Worm (Caenorhabditis elegans): ENCODE results near the gene Y67D8C.7.

Y67D8C.7 gene

ce11 chrIV:3089611-3090010 lies 22.9 kb upstream of the Y67D8C.7 start:
- TF ChIP-seq ahr-1 (tag; optimal IDR thresholded peaks at IDR 0.05) (no peak), sox-4 (tag; optimal IDR thresholded peaks at IDR 0.05) (no peak), ceh-24 (tag; optimal IDR thresholded peaks at IDR 0.05) (no peak), ceh-14 (tag; optimal IDR thresholded peaks at IDR 0.05) (no peak), tbx-7 (tag; optimal IDR thresholded peaks at IDR 0.05) (no peak), ceh-18 (tag; optimal IDR thresholded peaks at IDR 0.05) (no peak), unc-42 (tag; optimal IDR thresholded peaks at IDR 0.05) (no peak), fax-1 (tag; optimal IDR thresholded peaks at IDR 0.05) (no peak), tbx-2 (tag; optimal IDR thresholded peaks at IDR 0.05) (no peak), lim-6 (tag; optimal IDR thresholded peaks at IDR 0.05) (no peak), syd-9 (tag; optimal IDR thresholded peaks at IDR 0.05) (no peak), K09A11.1 (tag; optimal IDR thresholded peaks at IDR 0.05; ENCODE audit: insufficient read depth) (no peak)

ce11 chrIV:3086825-3087224 lies 20.1 kb upstream of the Y67D8C.7 start, which contains the start of gene Y67D8C.9:
TSS of gene Y67D8C.9 (minus strand) at chrIV:3086925.
- TF ChIP-seq madf-2 (tag; optimal IDR thresholded peaks at IDR 0.05), result no peak
- TF ChIP-seq syd-9 (tag; optimal IDR thresholded peaks at IDR 0.05), result no peak
- no peak for TF ChIP-seq ceh-2 (tag; optimal IDR thresholded peaks at IDR 0.05)
- TF ChIP-seq nhr-232 (tag; optimal IDR thresholded peaks at IDR 0.05), result no peak
- TF ChIP-seq F13H6.1 (tag; optimal IDR thresholded peaks at IDR 0.05), result no peak
- TF ChIP-seq tbx-7 (tag; optimal IDR thresholded peaks at IDR 0.05), result no peak
- TF ChIP-seq ceh-6 (GFP tag; optimal IDR thresholded peaks at IDR 0.05), result no peak

- TF ChIP-seq dve-1 (tag; optimal IDR thresholded peaks at IDR 0.05), result no peak
- TF ChIP-seq hlh-30 (tag; optimal IDR thresholded peaks at IDR 0.05; ENCODE audit: insufficient read depth), result no peak
- no peak for TF ChIP-seq Y22D7AL.16 (tag; optimal IDR thresholded peaks at IDR 0.05)
- no peak for TF ChIP-seq pax-1 (tag; optimal IDR thresholded peaks at IDR 0.05)
- no peak for TF ChIP-seq che-1 (tag; optimal IDR thresholded peaks at IDR 0.05)
- TF ChIP-seq ceh-45 (GFP tag; IDR thresholded peaks at IDR 0.05), result no peak
- no peak for TF ChIP-seq unc-86 (tag; optimal IDR thresholded peaks at IDR 0.05)
- TF ChIP-seq ets-4 (tag; optimal IDR thresholded peaks at IDR 0.05), result no peak
- no peak for TF ChIP-seq rnt-1 (tag; optimal IDR thresholded peaks at IDR 0.05)
- no peak for TF ChIP-seq mec-3 (tag; optimal IDR thresholded peaks at IDR 0.05; ENCODE audit: borderline replicate concordance)
- TF ChIP-seq K09A11.1 (tag; optimal IDR thresholded peaks at IDR 0.05; ENCODE audit: insufficient read depth), result no peak
- no peak for TF ChIP-seq fax-1 (tag; optimal IDR thresholded peaks at IDR 0.05)
- TF ChIP-seq pha-2 (tag; optimal IDR thresholded peaks at IDR 0.05), result no peak
These were observed 10.1 kb upstream of the Y67D8C.7 start for ce11 chrIV:3076802-3077201.

- TF ChIP-seq pha-4 (tag; optimal IDR thresholded peaks at IDR 0.05), result no peak
- no peak for TF ChIP-seq nhr-11 (tag; optimal IDR thresholded peaks at IDR 0.05)
- TF ChIP-seq ztf-16 (tag; optimal IDR thresholded peaks at IDR 0.05), result no peak
- TF ChIP-seq K02D7.2 (tag; optimal IDR thresholded peaks at IDR 0.05), result no peak
- TF ChIP-seq C08G9.2 (tag; optimal IDR thresholded peaks at IDR 0.05), result no peak
- TF ChIP-seq pat-9 (tag; optimal IDR thresholded peaks at IDR 0.05), result no peak
- TF ChIP-seq ama-1 (optimal IDR thresholded peaks at IDR 0.05), result no peak
- no peak for TF ChIP-seq sox-4 (tag; optimal IDR thresholded peaks at IDR 0.05)
- TF ChIP-seq T23F11.4 (GFP tag; optimal IDR thresholded peaks at IDR 0.05), result no peak
- no peak for TF ChIP-seq rnt-1 (tag; optimal IDR thresholded peaks at IDR 0.05)
- no peak for TF ChIP-seq elt-4 (tag; optimal IDR thresholded peaks at IDR 0.05)
- no peak for TF ChIP-seq ceh-14 (tag; optimal IDR thresholded peaks at IDR 0.05)
These were observed 9.5 kb upstream of the Y67D8C.7 start, which contains the start of gene Y67D8C.22 for ce11 chrIV:3076207-3076606. TSS of gene Y67D8C.22 (minus strand) at chrIV:3076307.

- no peak for TF ChIP-seq pqm-1 (tag; optimal IDR thresholded peaks at IDR 0.05)
- TF ChIP-seq ceh-14 (tag; optimal IDR thresholded peaks at IDR 0.05), result no peak
- no peak for TF ChIP-seq ets-4 (tag; optimal IDR thresholded peaks at IDR 0.05)
- TF ChIP-seq sox-2 (GFP tag; IDR thresholded peaks at IDR 0.05), result no peak
- TF ChIP-seq ceh-18 (tag; optimal IDR thresholded peaks at IDR 0.05), result no peak
- TF ChIP-seq elt-2 (tag; optimal IDR thresholded peaks at IDR 0.05), result no peak
- TF ChIP-seq ama-1 (optimal IDR thresholded peaks at IDR 0.05), result no peak
- no peak for TF ChIP-seq unc-42 (tag; optimal IDR thresholded peaks at IDR 0.05)
- TF ChIP-seq zip-5 (tag; optimal IDR thresholded peaks at IDR 0.05), result no peak
- no peak for TF ChIP-seq hlh-15 (tag; optimal IDR thresholded peaks at IDR 0.05)
- TF ChIP-seq ceh-22 (tag; optimal IDR thresholded peaks at IDR 0.05), result no peak
- TF ChIP-seq unc-3 (GFP tag; conservative IDR thresholded peaks at IDR 0.05), result no peak
- TF ChIP-seq unc-3 (tag; optimal IDR thresholded peaks at IDR 0.05), result no peak
These were observed 5.3 kb upstream of the Y67D8C.7 start, which contains the start of gene Y67D8C.2 for ce11 chrIV:3071997-3072396. TSS of gene Y67D8C.2 (plus strand) at chrIV:3072297.
